Fruit fly (Drosophila melanogaster) whole organism, embryonic: ENCODE results near the gene cyr.

Experiments used
- Bteb2 ChIP-seq: fragments of 200-800 bp; sonication (Bioruptor generic); optimal IDR thresholded peaks from 2 replicates; lab custom pipeline; 2016; ENCODE audit warnings: missing biosample characterization, missing genetic modification characterization
- CG10209 ChIP-seq: fragments of 200-800 bp; sonication (Bioruptor generic); optimal IDR thresholded peaks from 3 replicates; lab custom pipeline; 2017; ENCODE audit warnings: missing biosample characterization, mild to moderate bottlenecking, missing genetic modification characterization, missing genetic modification reagents
- CG11695 ChIP-seq: fragments of 200-800 bp; sonication (Bioruptor generic); IDR thresholded peaks from 3 replicates; pipeline ENCODE4 v1.3.6; 2022; ENCODE audit warnings: missing biosample characterization, missing genetic modification characterization
- CG1233 ChIP-seq: fragments of 200-800 bp; sonication (Bioruptor generic); optimal IDR thresholded peaks from 4 replicates; lab custom pipeline; 2018; ENCODE audit warnings: missing biosample characterization, mild to moderate bottlenecking, missing genetic modification characterization
- CG12942 ChIP-seq: fragments of 200-800 bp; sonication (Bioruptor generic); optimal IDR thresholded peaks from 3 replicates; lab custom pipeline; 2016; ENCODE audit warnings: missing biosample characterization, missing genetic modification characterization
- CG15011 ChIP-seq: fragments of 200-800 bp; sonication (Bioruptor generic); optimal IDR thresholded peaks from 3 replicates; lab custom pipeline; 2018; ENCODE audit warnings: missing biosample characterization, mild to moderate bottlenecking, missing genetic modification characterization
- CG15073 ChIP-seq: fragments of 200-800 bp; sonication (Bioruptor generic); optimal IDR thresholded peaks from 2 replicates; lab custom pipeline; 2016; ENCODE audit warnings: missing biosample characterization, missing genetic modification characterization
- CG1602 ChIP-seq: fragments of 200-800 bp; sonication (Bioruptor generic); optimal IDR thresholded peaks from 3 replicates; lab custom pipeline; 2016; ENCODE audit warnings: missing biosample characterization, missing genetic modification characterization
- CG17361 ChIP-seq: fragments of 200-800 bp; sonication (Bioruptor generic); IDR thresholded peaks from 3 replicates; pipeline ENCODE4 v1.3.6; 2022; ENCODE audit warnings: missing biosample characterization, missing genetic modification characterization
- CG1792 ChIP-seq: fragments of 200-800 bp; sonication (Bioruptor generic); optimal IDR thresholded peaks from 2 replicates; lab custom pipeline; 2016; ENCODE audit warnings: missing biosample characterization, missing genetic modification characterization
- CG18262 ChIP-seq: fragments of 200-800 bp; optimal IDR thresholded peaks from 3 replicates; lab custom pipeline; 2019; ENCODE audit warnings: missing biosample characterization, mild to moderate bottlenecking, missing genetic modification characterization, moderate library complexity
- CG2889 ChIP-seq: fragments of 200-800 bp; sonication (Bioruptor generic); IDR thresholded peaks from 3 replicates; pipeline ENCODE4 v1.3.6; 2022; ENCODE audit warnings: missing biosample characterization, missing genetic modification characterization
- CG31224 ChIP-seq: fragments of 200-800 bp; sonication (Bioruptor generic); IDR thresholded peaks from 2 replicates; pipeline ENCODE4 v1.3.6; 2022; ENCODE audit warnings: missing biosample characterization, missing genetic modification characterization
- CG32532 ChIP-seq: fragments of 200-800 bp; sonication (Bioruptor generic); IDR thresholded peaks from 2 replicates; pipeline ENCODE4 v1.3.6; 2022; ENCODE audit warnings: missing biosample characterization, missing genetic modification characterization
- CG4617 ChIP-seq: fragments of 200-800 bp; sonication (Bioruptor generic); optimal IDR thresholded peaks from 3 replicates; lab custom pipeline; 2016; ENCODE audit warnings: missing biosample characterization, missing genetic modification characterization, borderline replicate concordance
- CG5180 ChIP-seq: fragments of 200-800 bp; sonication (Bioruptor generic); optimal IDR thresholded peaks from 3 replicates; lab custom pipeline; 2017; ENCODE audit warnings: missing biosample characterization, missing genetic modification characterization, mild to moderate bottlenecking, moderate library complexity, missing genetic modification reagents
- CG6683 ChIP-seq: fragments of 200-800 bp; sonication (Bioruptor generic); optimal IDR thresholded peaks from 2 replicates; lab custom pipeline; 2017; ENCODE audit warnings: missing biosample characterization, mild to moderate bottlenecking, missing genetic modification characterization, missing genetic modification reagents
- CG6689 ChIP-seq: fragments of 200-800 bp; sonication (Bioruptor generic); IDR thresholded peaks from 2 replicates; pipeline ENCODE4 v1.3.6; 2022; ENCODE audit warnings: missing biosample characterization, missing genetic modification characterization
- CG7271 ChIP-seq: fragments of 200-800 bp; sonication (Bioruptor generic); optimal IDR thresholded peaks from 2 replicates; lab custom pipeline; 2018; ENCODE audit warnings: missing biosample characterization, mild to moderate bottlenecking, missing genetic modification characterization, moderate library complexity
- CG8924 ChIP-seq: fragments of 200-800 bp; optimal IDR thresholded peaks from 3 replicates; lab custom pipeline; 2019; ENCODE audit warnings: missing biosample characterization, mild to moderate bottlenecking, missing genetic modification characterization, moderate library complexity
- CG9609 ChIP-seq: fragments of 200-800 bp; sonication (Bioruptor generic); optimal IDR thresholded peaks from 3 replicates; lab custom pipeline; 2016; ENCODE audit warnings: missing biosample characterization, missing genetic modification characterization
- CHES-1-like ChIP-seq: fragments of 200-800 bp; sonication (Bioruptor generic); optimal IDR thresholded peaks from 2 replicates; lab custom pipeline; 2016; ENCODE audit warnings: missing biosample characterization, missing genetic modification characterization
- Dbx ChIP-seq: fragments of 200-800 bp; sonication (Bioruptor generic); IDR thresholded peaks from 3 replicates; pipeline ENCODE4 v1.3.6; 2022; ENCODE audit warnings: missing biosample characterization, missing genetic modification characterization
- Dek ChIP-seq: fragments of 200-800 bp; sonication (Bioruptor generic); optimal IDR thresholded peaks from 3 replicates; lab custom pipeline; 2019; ENCODE audit warnings: missing biosample characterization, mild to moderate bottlenecking, missing genetic modification characterization, moderate library complexity
- Dip2 ChIP-seq: fragments of 200-800 bp; sonication (Bioruptor generic); IDR thresholded peaks from 2 replicates; pipeline ENCODE4 v1.3.6; 2022; ENCODE audit warnings: missing biosample characterization, missing genetic modification characterization
- Dll ChIP-seq: fragments of 200-800 bp; sonication (Bioruptor generic); IDR thresholded peaks from 4 replicates; pipeline ENCODE4 v1.3.6; 2022; ENCODE audit warnings: missing biosample characterization, missing genetic modification characterization; ENCODE audit not compliant: partially characterized antibody
- Dref ChIP-seq: fragments of 200-800 bp; sonication (Bioruptor generic); IDR thresholded peaks from 2 replicates; pipeline ENCODE4 v1.3.6; 2022; ENCODE audit warnings: missing biosample characterization, missing genetic modification characterization
- Drgx ChIP-seq: fragments of 200-800 bp; sonication (Bioruptor generic); IDR thresholded peaks from 2 replicates; pipeline ENCODE4 v1.3.6; 2022; ENCODE audit warnings: missing biosample characterization, missing genetic modification characterization
- HLH54F ChIP-seq: fragments of 200-800 bp; sonication (Bioruptor generic); optimal IDR thresholded peaks from 3 replicates; lab custom pipeline; 2016; ENCODE audit warnings: missing biosample characterization, missing genetic modification characterization
- MTF-1 ChIP-seq: fragments of 200-800 bp; sonication (Bioruptor generic); optimal IDR thresholded peaks from 2 replicates; lab custom pipeline; 2018; ENCODE audit warnings: missing biosample characterization, mild to moderate bottlenecking, missing genetic modification characterization, borderline replicate concordance
- Optix ChIP-seq: fragments of 200-800 bp; sonication (Bioruptor generic); IDR thresholded peaks from 3 replicates; pipeline ENCODE4 v1.3.6; 2022; ENCODE audit warnings: missing biosample characterization, missing genetic modification characterization
- Rx ChIP-seq: fragments of 200-800 bp; sonication (Bioruptor generic); IDR thresholded peaks from 2 replicates; pipeline ENCODE4 v1.3.6; 2022; ENCODE audit warnings: missing biosample characterization, missing genetic modification characterization
- Six4 ChIP-seq: fragments of 200-800 bp; sonication (Bioruptor generic); optimal IDR thresholded peaks from 2 replicates; lab custom pipeline; 2016; ENCODE audit warnings: missing biosample characterization, missing genetic modification characterization
- ac ChIP-seq: fragments of 200-800 bp; sonication (Bioruptor generic); optimal IDR thresholded peaks from 3 replicates; lab custom pipeline; 2017; ENCODE audit warnings: missing biosample characterization, mild to moderate bottlenecking, missing genetic modification characterization
- cato ChIP-seq: fragments of 200-800 bp; sonication (Bioruptor generic); optimal IDR thresholded peaks from 2 replicates; lab custom pipeline; 2016; ENCODE audit warnings: missing biosample characterization, missing genetic modification characterization, borderline replicate concordance
- dmrt11E ChIP-seq: fragments of 200-800 bp; sonication (Bioruptor generic); optimal IDR thresholded peaks from 3 replicates; lab custom pipeline; 2018; ENCODE audit warnings: missing biosample characterization, mild to moderate bottlenecking, missing genetic modification characterization, moderate library complexity
- insv ChIP-seq, 2 experiments: fragments of 200-800 bp; sonication (Bioruptor generic); optimal IDR thresholded peaks; 3 replicates each; lab custom pipeline; 2016 to 2018; ENCODE audit warnings: missing biosample characterization in 2 of 2, missing genetic modification characterization in 2 of 2
- jigr1 ChIP-seq: fragments of 200-800 bp; sonication (Bioruptor generic); IDR thresholded peaks from 3 replicates; pipeline ENCODE4 v1.3.6; 2022; ENCODE audit warnings: missing biosample characterization, missing genetic modification characterization
- lola ChIP-seq, 3 experiments: fragments of >200 bp in 2 of 3; fragments of 200-800 bp in 1 of 3; sonication (Bioruptor generic) in 1 of 3; optimal IDR thresholded peaks; 2 replicates each; lab custom pipeline; 2017 to 2019; ENCODE audit warnings: missing biosample characterization in 3 of 3, missing genetic modification characterization in 3 of 3, mild to moderate bottlenecking in 1 of 3, moderate library complexity in 1 of 3
- org-1 ChIP-seq: fragments of 200-800 bp; sonication (Bioruptor generic); optimal IDR thresholded peaks from 2 replicates; lab custom pipeline; 2017; ENCODE audit warnings: missing biosample characterization, missing genetic modification characterization
- pnt ChIP-seq: fragments of 200-800 bp; sonication (Bioruptor generic); optimal IDR thresholded peaks from 3 replicates; lab custom pipeline; 2016; ENCODE audit warnings: missing biosample characterization, missing genetic modification characterization
- pum ChIP-seq: fragments of 200-800 bp; sonication (Bioruptor generic); optimal IDR thresholded peaks from 2 replicates; lab custom pipeline; 2016; ENCODE audit warnings: missing biosample characterization, missing genetic modification characterization
- pzg ChIP-seq: fragments of 200-800 bp; sonication (Bioruptor generic); optimal IDR thresholded peaks from 3 replicates; lab custom pipeline; 2018; ENCODE audit warnings: missing biosample characterization, mild to moderate bottlenecking, missing genetic modification characterization, moderate library complexity
- sc ChIP-seq, 3 experiments: fragments of >200 bp in 2 of 3; fragments of 200-800 bp in 1 of 3; sonication (Bioruptor generic) in 1 of 3; optimal IDR thresholded peaks; 2 replicates in 2 of 3; 3 replicates in 1 of 3; lab custom pipeline; 2017; ENCODE audit warnings: mild to moderate bottlenecking in 1 of 3, missing biosample characterization in 1 of 3, missing genetic modification characterization in 1 of 3, missing genetic modification reagents in 1 of 3
- schlank ChIP-seq: fragments of 200-800 bp; sonication (Bioruptor generic); optimal IDR thresholded peaks from 2 replicates; lab custom pipeline; 2018; ENCODE audit warnings: missing biosample characterization, mild to moderate bottlenecking, missing genetic modification characterization
- sens ChIP-seq: fragments of 200-800 bp; sonication (Bioruptor generic); peaks from one replicate; lab custom pipeline; 2016; ENCODE audit warnings: missing biosample characterization, missing genetic modification characterization
- sna ChIP-seq: fragments of 200-800 bp; sonication (Bioruptor generic); IDR thresholded peaks from 2 replicates; pipeline ENCODE4 v1.3.6; 2022; ENCODE audit warnings: missing biosample characterization, missing genetic modification characterization; ENCODE audit not compliant: partially characterized antibody
- sqz ChIP-seq: fragments of 200-800 bp; sonication (Bioruptor generic); optimal IDR thresholded peaks from 3 replicates; lab custom pipeline; 2018; ENCODE audit warnings: missing biosample characterization, mild to moderate bottlenecking, missing genetic modification characterization
- toy ChIP-seq: fragments of 200-800 bp; sonication (Bioruptor generic); IDR thresholded peaks from 2 replicates; pipeline ENCODE4 v1.3.6; 2022; ENCODE audit warnings: missing biosample characterization, missing genetic modification characterization
- twi ChIP-seq: fragments of 200-800 bp; optimal IDR thresholded peaks from 2 replicates; lab custom pipeline; 2019; ENCODE audit warnings: missing biosample characterization, mild to moderate bottlenecking, missing genetic modification characterization, moderate library complexity
- unpg ChIP-seq: fragments of 200-800 bp; sonication (Bioruptor generic); optimal IDR thresholded peaks from 3 replicates; lab custom pipeline; 2018; ENCODE audit warnings: missing biosample characterization, mild to moderate bottlenecking, missing genetic modification characterization, moderate library complexity

cyr gene

dm6 chrX:8126149-8126548, 9.4 kb downstream of the cyr start (continued):
- TF ChIP-seq Six4 = peak; percentile 15
- no peak for TF ChIP-seq Bteb2 (GFP tag; lab: Kevin White, UChicago)
- no peak for TF ChIP-seq CG2889
- no peak for TF ChIP-seq CG7271 (tag; lab: Kevin White, UChicago)
- no peak for TF ChIP-seq CHES-1-like (GFP tag; lab: Kevin White, UChicago)
- TF ChIP-seq insv (GFP tag; optimal IDR thresholded peaks at IDR 0.05; lab: Kevin White, UChicago) = no peak
- no peak for TF ChIP-seq MTF-1
- no peak for TF ChIP-seq CG15073
- peak; percentile 93 for TF ChIP-seq sens
- peak; percentile 42 for TF ChIP-seq cato (GFP tag; lab: Kevin White, UChicago)
- TF ChIP-seq unpg (GFP tag; lab: Kevin White, UChicago) = peak; percentile 73
- TF ChIP-seq HLH54F (GFP tag; lab: Kevin White, UChicago) = no peak
- TF ChIP-seq Dll (GFP tag; lab: Robert Waterston, UW) = no peak
- TF ChIP-seq CG12942 (GFP tag; lab: Kevin White, UChicago) = no peak
- peak; percentile 67 for TF ChIP-seq CG8924 (tag; lab: Kevin White, UChicago)
- peak; percentile 74 for TF ChIP-seq CG6689
- no peak for TF ChIP-seq CG31224
- TF ChIP-seq CG1792 (GFP tag; lab: Kevin White, UChicago) = no peak
- TF ChIP-seq Optix (GFP tag; lab: Robert Waterston, UW) = peak; percentile 71
- peak; percentile 39 for TF ChIP-seq CG10209
- TF ChIP-seq ac (GFP tag; lab: Kevin White, UChicago) = no peak
- no peak for TF ChIP-seq CG4617 (GFP tag; lab: Kevin White, UChicago)
- peak; percentile 61 for TF ChIP-seq dmrt11E (tag; lab: Kevin White, UChicago)
- peak in 1 of 3 experiments; percentile 63 for TF ChIP-seq lola (GFP tag; optimal IDR thresholded peaks at IDR 0.05; lab: Kevin White, UChicago)
- TF ChIP-seq CG9609 (GFP tag; lab: Kevin White, UChicago) = peak; percentile 9
- TF ChIP-seq CG32532 (GFP tag; lab: Robert Waterston, UW) = no peak
- TF ChIP-seq CG11695 (GFP tag; lab: Robert Waterston, UW) = no peak
- no peak for TF ChIP-seq sc (optimal IDR thresholded peaks at IDR 0.05; lab: Kevin White, UChicago)
- TF ChIP-seq sc (GFP tag; optimal IDR thresholded peaks at IDR 0.05; lab: Kevin White, UChicago) = peak; percentile 54
- peak; percentile 37; the same call in 1 of the 3 replicates for TF ChIP-seq jigr1 (GFP tag; lab: Robert Waterston, UW)
- no peak for TF ChIP-seq CG6683 (GFP tag; lab: Kevin White, UChicago)
- no peak for TF ChIP-seq sqz (GFP tag; lab: Kevin White, UChicago)
- no peak for TF ChIP-seq Dbx (GFP tag; lab: Robert Waterston, UW)
- no peak for TF ChIP-seq schlank (tag; lab: Kevin White, UChicago)
- TF ChIP-seq Drgx (GFP tag; lab: Robert Waterston, UW) = no peak
- no peak for TF ChIP-seq Dip2 (GFP tag; lab: Robert Waterston, UW)
- TF ChIP-seq twi (tag; lab: Kevin White, UChicago) = peak; percentile 13
- TF ChIP-seq CG18262 (tag; lab: Kevin White, UChicago) = peak; percentile 80
- TF ChIP-seq CG17361 (GFP tag; lab: Robert Waterston, UW) = peak; percentile 56; the same call in 2 of the 3 replicates
- peak; percentile 50 for TF ChIP-seq CG1602 (GFP tag; lab: Kevin White, UChicago)
- no peak for TF ChIP-seq Dek (tag; lab: Kevin White, UChicago)
- TF ChIP-seq CG5180 = peak; percentile 21
- TF ChIP-seq CG15011 (GFP tag; lab: Kevin White, UChicago) = no peak
- TF ChIP-seq CG1233 (GFP tag; lab: Kevin White, UChicago) = peak; percentile 19
- TF ChIP-seq pnt (GFP tag; lab: Kevin White, UChicago) = peak; percentile 17
- no peak for TF ChIP-seq Dref (GFP tag; lab: Robert Waterston, UW)
- no peak for TF ChIP-seq toy (GFP tag; lab: Robert Waterston, UW)
- TF ChIP-seq org-1 (GFP tag; lab: Kevin White, UChicago) = peak; percentile 15
- TF ChIP-seq pzg (GFP tag; lab: Kevin White, UChicago) = no peak
- peak; percentile 59; the same call in 1 of the 2 replicates for TF ChIP-seq Rx (GFP tag; lab: Robert Waterston, UW)
- no peak for TF ChIP-seq sna (GFP tag; lab: Robert Waterston, UW)
- peak; percentile 42 for TF ChIP-seq pum (GFP tag; lab: Kevin White, UChicago)
